Worm (Caenorhabditis elegans) whole organism, L1 larva: Measurements from ENCODE around the gene sri-36.

ENCODE experiments used
- F16B12.6 ChIP-seq: fragments of 150-350 bp; optimal IDR thresholded peaks from 2 replicates; lab custom pipeline; 2014; ENCODE audit warnings: missing biosample characterization, missing genetic modification characterization
- ama-1 ChIP-seq: fragments of 150-350 bp; optimal IDR thresholded peaks from 2 replicates; lab custom pipeline; 2014
- blmp-1 ChIP-seq: fragments of 150-350 bp; optimal IDR thresholded peaks from 2 replicates; lab custom pipeline; 2014; ENCODE audit warnings: missing biosample characterization, missing genetic modification characterization
- ceh-82 ChIP-seq, 3 experiments: fragments of 150-350 bp in 1 of 3; sonication (generic microtip) in 2 of 3; optimal IDR thresholded peaks; 2 replicates each; lab custom pipeline; 2014 to 2017; ENCODE audit warnings: missing biosample characterization in 3 of 3, missing genetic modification characterization in 3 of 3
- ces-1 ChIP-seq: fragments of 150-350 bp; optimal IDR thresholded peaks from 2 replicates; lab custom pipeline; 2014; ENCODE audit warnings: missing biosample characterization, missing genetic modification reagents, missing genetic modification characterization
- dpl-1 ChIP-seq, 3 experiments: fragments of 150-350 bp in 2 of 3; sonication (generic microtip) in 1 of 3; optimal IDR thresholded peaks; 2 replicates each; lab custom pipeline; 2014 to 2017; ENCODE audit warnings: missing biosample characterization in 3 of 3, missing genetic modification characterization in 3 of 3, missing genetic modification reagents in 3 of 3
- egl-27 ChIP-seq, 2 experiments: fragments of 150-350 bp in 1 of 2; sonication (generic microtip); optimal IDR thresholded peaks; 3 replicates each; lab custom pipeline; 2017 to 2018; ENCODE audit warnings: missing biosample characterization in 2 of 2, missing genetic modification characterization in 2 of 2, missing genetic modification reagents in 2 of 2
- elt-3 ChIP-seq, 6 experiments: fragments of 150-350 bp in 1 of 6; sonication (generic microtip); optimal IDR thresholded peaks; 2 replicates each; lab custom pipeline; 2017 to 2018; ENCODE audit warnings: missing biosample characterization in 6 of 6, missing genetic modification characterization in 6 of 6, inconsistent platforms in 1 of 6
- fos-1 ChIP-seq: fragments of 150-350 bp; optimal IDR thresholded peaks from 2 replicates; lab custom pipeline; 2014; ENCODE audit warnings: missing biosample characterization, missing genetic modification characterization
- mdl-1 ChIP-seq, 2 experiments: fragments of 150-350 bp; optimal IDR thresholded peaks; 2 replicates each; lab custom pipeline; 2014 to 2017; ENCODE audit warnings: missing biosample characterization in 2 of 2, missing genetic modification characterization in 2 of 2, inconsistent platforms in 1 of 2
- nhr-12 ChIP-seq: sonication (generic microtip); optimal IDR thresholded peaks from 2 replicates; lab custom pipeline; 2017; ENCODE audit warnings: missing biosample characterization, missing genetic modification characterization
- nhr-28 ChIP-seq: fragments of 150-350 bp; optimal IDR thresholded peaks from 2 replicates; lab custom pipeline; 2014; ENCODE audit warnings: missing biosample characterization, missing genetic modification characterization
- nhr-90 ChIP-seq: sonication (generic microtip); optimal IDR thresholded peaks from 2 replicates; lab custom pipeline; 2016; ENCODE audit warnings: mild to moderate bottlenecking, missing genetic modification characterization, missing compliant biosample characterization; ENCODE audit not compliant: poor library complexity

DNA sequence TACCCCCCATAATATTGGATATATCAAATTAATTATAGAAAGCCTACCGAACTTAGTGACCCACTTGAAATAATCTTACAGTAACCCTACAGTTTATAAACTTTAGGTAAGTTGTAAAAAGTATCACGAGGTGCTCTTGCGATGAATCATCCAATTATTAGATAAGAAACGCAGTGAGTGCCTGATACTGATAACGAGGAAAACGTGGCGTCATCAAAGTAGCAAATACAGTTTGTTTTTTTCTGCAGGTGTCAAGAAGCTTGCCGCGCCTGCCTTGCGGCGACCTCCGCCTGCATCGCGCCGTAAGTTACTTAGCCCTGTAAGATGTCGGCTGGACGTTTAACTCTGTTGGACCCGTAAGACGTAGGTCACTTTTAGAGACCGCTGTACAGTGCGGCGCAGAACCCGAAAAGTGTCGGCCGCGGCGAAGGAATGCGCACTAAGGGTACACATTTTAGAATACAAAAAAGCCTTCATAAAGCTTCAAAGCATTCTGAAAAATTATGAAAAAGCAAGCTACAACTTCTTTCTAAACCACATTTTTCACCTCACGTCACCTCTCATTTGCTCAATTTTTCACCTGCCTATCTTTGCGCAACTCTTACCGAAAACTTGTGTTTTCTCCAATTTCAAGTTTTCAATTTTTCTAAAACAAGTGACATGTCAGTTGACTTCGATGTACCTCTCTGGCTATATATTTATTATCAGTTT is 25.0 kb upstream of the sri-36 start, which contains the start of gene sri-38:
- TF ChIP-seq nhr-90 (tag; lab: Kevin White, UChicago) (no peak), egl-27 (tag; optimal IDR thresholded peaks at IDR 0.05; lab: Kevin White, UChicago) (no peak), elt-3 (tag; optimal IDR thresholded peaks at IDR 0.05; lab: Kevin White, UChicago) (no peak), blmp-1 (tag; lab: Kevin White, UChicago) (no peak), ceh-82 (tag; optimal IDR thresholded peaks at IDR 0.05; lab: Kevin White, UChicago) (no peak), nhr-28 (tag; lab: Kevin White, UChicago) (no peak), mdl-1 (tag; optimal IDR thresholded peaks at IDR 0.05; lab: Kevin White, UChicago) (no peak), dpl-1 (GFP tag; optimal IDR thresholded peaks at IDR 0.05; lab: Kevin White, UChicago) (no peak), ces-1 (GFP tag; lab: Kevin White, UChicago) (no peak), fos-1 (tag; lab: Kevin White, UChicago) (no peak), nhr-12 (tag; lab: Kevin White, UChicago) (no peak), ama-1 (no peak), F16B12.6 (tag; lab: Kevin White, UChicago) (no peak)
